Worm (Caenorhabditis elegans): ENCODE measurements around the gene col-93.

The col-93 gene

DNA sequence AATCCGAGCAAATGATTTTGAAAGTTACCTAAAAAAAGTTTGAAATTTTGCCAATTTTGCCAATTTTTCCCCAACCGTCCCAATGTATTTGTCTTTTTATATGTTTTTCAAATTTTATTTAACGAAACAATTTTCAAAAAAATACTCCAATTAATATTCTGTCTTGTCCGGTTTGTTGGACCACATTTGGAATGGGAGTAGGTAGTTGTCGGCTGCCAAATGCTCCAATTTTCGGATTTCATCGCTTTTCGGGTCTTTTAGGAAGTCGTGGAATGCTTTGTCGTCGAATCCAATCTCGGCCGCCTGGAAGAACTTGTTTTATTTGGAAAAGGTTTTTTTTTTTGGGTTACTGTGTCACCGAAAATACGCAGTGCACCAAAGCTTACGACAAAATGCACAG is 39.7 kb upstream of the col-93 start:
- TF ChIP-seq snpc-1.2 (GFP tag; IDR thresholded peaks at IDR 0.05) (no peak), aha-1 (tag) (peak; percentile 63), T26A8.4 (GFP tag; IDR thresholded peaks at IDR 0.05) (no peak), rbr-2 (tag; optimal IDR thresholded peaks at IDR 0.05) (no peak), unc-62 (GFP tag; optimal IDR thresholded peaks at IDR 0.05 in 1 of 2) (peak in 1 of 2 experiments; percentile 61), unc-62 (tag; optimal IDR thresholded peaks at IDR 0.05) (no peak)

DNA sequence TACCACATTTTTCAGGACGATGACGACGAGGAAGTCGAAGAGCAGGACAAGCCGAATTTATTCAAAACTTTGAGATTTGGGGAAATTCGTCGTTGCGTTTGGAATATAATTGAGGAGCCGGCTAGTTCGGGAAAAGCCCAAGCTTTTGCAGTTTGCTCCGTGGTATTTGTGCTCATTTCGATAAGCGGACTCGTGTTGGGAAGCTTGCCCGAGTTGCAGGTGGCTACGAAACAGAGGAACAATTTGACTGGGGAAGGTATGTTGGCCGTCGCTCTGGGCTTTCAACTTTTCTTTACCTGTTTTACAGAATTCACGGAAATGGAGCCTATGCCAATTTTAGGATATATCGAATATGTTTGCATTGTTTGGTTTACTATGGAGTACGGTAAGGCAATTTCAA is 36.9 kb upstream of the col-93 start:
- no peak for TF ChIP-seq hlh-30 (tag; optimal IDR thresholded peaks at IDR 0.05; ENCODE audit: insufficient read depth)
- no peak for TF ChIP-seq dpl-1 (GFP tag; optimal IDR thresholded peaks at IDR 0.05)
- peak; percentile 51 for TF ChIP-seq aha-1 (tag)

DNA sequence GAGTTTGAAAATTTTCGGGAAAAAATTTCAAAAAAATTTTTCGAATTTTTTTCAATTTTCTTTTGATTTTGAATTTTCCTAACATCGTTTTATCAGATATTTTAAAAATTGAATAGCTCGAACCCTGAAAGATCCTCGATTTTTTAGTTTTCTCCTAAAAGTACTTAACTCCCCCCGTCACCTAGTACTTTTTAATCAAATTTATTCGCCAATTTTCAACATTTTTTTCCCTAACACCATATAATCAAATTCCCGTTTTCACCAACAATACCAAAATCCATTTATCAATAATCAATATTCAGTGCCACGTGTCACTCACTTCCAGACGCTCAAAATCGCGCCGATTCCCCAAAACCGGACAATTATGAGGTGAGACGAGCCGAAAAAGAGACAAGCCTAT is 26.9 kb upstream of the col-93 start, which contains the start of gene kvs-4:
Gene kvs-4 (plus strand): TSS at position 301 of the 400 bp plus-strand sequence.
- TF ChIP-seq egl-27 (tag; optimal IDR thresholded peaks at IDR 0.05) = no peak
- TF ChIP-seq attf-4 (tag; optimal IDR thresholded peaks at IDR 0.05) = no peak
- no peak for TF ChIP-seq mep-1 (tag; optimal IDR thresholded peaks at IDR 0.05)
- TF ChIP-seq skn-1 (tag; optimal IDR thresholded peaks at IDR 0.05) = no peak
- TF ChIP-seq dve-1 (tag; optimal IDR thresholded peaks at IDR 0.05; ENCODE audit: insufficient read depth) = no peak
- no peak for TF ChIP-seq set-16 (GFP tag; IDR thresholded peaks at IDR 0.05)
- TF ChIP-seq Y48G9A.11 (GFP tag; IDR thresholded peaks at IDR 0.05) = no peak
- no peak for TF ChIP-seq Y5F2A.4 (GFP tag; optimal IDR thresholded peaks at IDR 0.05)
- TF ChIP-seq duxl-1 (tag; optimal IDR thresholded peaks at IDR 0.05; ENCODE audit: poor library complexity) = no peak
- no peak for TF ChIP-seq ZK546.5 (tag; optimal IDR thresholded peaks at IDR 0.05)
- TF ChIP-seq zip-2 (tag; optimal IDR thresholded peaks at IDR 0.05) = no peak
- no peak for TF ChIP-seq lin-39 (tag; optimal IDR thresholded peaks at IDR 0.05)
- no peak for TF ChIP-seq spr-1 (tag; optimal IDR thresholded peaks at IDR 0.05)
- TF ChIP-seq hlh-11 (tag; optimal IDR thresholded peaks at IDR 0.05) = no peak
- no peak for TF ChIP-seq lin-29 (GFP tag; IDR thresholded peaks at IDR 0.05)

DNA sequence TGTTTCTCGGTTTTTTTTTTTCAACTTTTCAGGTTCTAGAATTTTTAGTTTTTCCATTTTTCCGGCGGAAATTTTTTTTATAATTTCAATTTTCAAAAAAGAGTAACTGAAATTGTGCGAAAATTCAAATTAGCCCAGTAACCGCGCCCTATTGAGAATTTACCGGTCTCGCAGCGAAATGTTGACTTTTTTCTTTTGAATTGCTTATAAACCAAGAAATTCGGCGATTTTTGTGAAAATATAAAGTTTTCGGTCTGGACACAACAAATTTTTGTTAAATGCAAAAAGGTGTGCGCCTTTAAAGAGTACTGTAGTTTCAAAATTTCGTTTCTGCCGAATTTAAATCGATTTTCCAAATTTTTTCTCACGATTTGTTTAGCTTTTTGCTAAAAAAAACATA is 25.2 kb upstream of the col-93 start:
- TF ChIP-seq lin-38 (GFP tag; IDR thresholded peaks at IDR 0.05) (peak; percentile 52), aha-1 (tag) (no peak), hif-1 (tag; optimal IDR thresholded peaks at IDR 0.05) (no peak)

DNA sequence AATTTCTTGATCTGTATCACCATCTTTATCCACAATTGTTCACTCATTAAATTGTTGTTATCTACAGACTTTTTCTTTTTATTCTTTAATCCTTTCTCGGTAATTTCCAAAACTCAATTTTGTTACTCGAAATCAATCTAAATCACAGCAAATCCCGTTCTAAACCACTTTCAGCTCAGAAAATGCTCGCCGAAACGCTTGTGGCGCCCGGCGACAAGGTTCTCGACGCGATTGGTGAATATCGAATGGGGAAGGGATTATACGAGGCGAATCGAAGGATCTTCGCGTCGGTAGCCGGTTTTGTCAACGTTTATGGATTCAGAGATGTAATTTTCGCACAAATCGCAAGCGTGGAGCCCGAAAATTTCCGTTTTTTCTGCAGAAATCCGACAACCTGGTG is 23.5 kb upstream of the col-93 start, which contains the start of gene exos-1:
Gene exos-1 (plus strand): TSS at position 175 of the 400 bp plus-strand sequence.
- TF ChIP-seq unc-62 (GFP tag; optimal IDR thresholded peaks at IDR 0.05 in 1 of 2) (peak in 1 of 2 experiments; percentile 45), unc-62 (tag; optimal IDR thresholded peaks at IDR 0.05) (no peak), nhr-48 (tag; optimal IDR thresholded peaks at IDR 0.05) (no peak), ctbp-1 (GFP tag; IDR thresholded peaks at IDR 0.05) (0 out of 2 replicates have a peak, but pooled peaks have one; percentile 39), lin-38 (GFP tag; IDR thresholded peaks at IDR 0.05) (peak; percentile 48)

DNA sequence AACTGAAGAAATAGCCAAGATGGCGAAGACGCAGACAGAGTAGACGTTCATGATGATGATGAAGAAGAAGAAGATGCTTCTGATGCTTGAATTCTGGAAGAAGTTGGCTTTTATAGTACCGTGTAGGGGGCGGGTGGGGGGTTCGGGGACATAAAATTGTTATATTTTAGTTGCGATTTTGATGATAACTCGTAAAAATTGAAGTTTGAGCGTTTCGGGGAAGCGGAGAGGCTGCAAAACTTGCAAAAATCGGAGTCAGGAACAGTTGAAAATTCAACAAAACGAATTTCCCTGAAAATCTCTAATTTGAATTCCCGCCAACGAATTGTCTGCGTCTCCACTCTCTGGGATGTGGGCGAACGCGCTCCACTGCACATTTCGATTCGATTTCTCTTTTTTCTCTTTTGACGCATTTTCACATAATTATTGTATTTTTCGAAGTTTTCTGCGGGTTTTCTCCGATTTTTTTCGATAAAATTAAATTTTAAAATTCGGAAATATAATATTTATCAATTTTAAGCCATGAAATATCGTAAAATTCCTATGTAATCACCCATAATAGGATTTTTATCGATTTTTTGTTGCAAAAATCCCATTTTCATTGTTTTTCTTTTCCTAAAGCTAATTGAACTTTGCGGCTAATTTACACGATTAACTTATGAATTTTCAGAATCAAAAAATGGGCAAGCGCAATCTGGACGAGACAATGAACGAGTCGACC is 22.3 kb upstream of the col-93 start, which contains the start of the genes fipr-17 and Y48A6B.3:
Gene fipr-17 (minus strand): TSS at position 51 of the 721 bp plus-strand sequence.
Gene Y48A6B.3 (plus strand): TSS at position 671 of the 721 bp plus-strand sequence.
- TF ChIP-seq ctbp-1 (GFP tag; IDR thresholded peaks at IDR 0.05) = no peak
- TF ChIP-seq hlh-30 (tag; optimal IDR thresholded peaks at IDR 0.05; ENCODE audit: insufficient read depth) = peak; percentile 59
- no peak for TF ChIP-seq F49E8.2 (tag; optimal IDR thresholded peaks at IDR 0.05; ENCODE audit: borderline replicate concordance)
- TF ChIP-seq Y5F2A.4 (GFP tag; optimal IDR thresholded peaks at IDR 0.05) = no peak
- no peak for TF ChIP-seq nhr-237 (tag; optimal IDR thresholded peaks at IDR 0.05)
- TF ChIP-seq dve-1 (tag; optimal IDR thresholded peaks at IDR 0.05; ENCODE audit: insufficient read depth) = peak; percentile 80
- no peak for TF ChIP-seq zag-1 (tag; optimal IDR thresholded peaks at IDR 0.05)
- no peak for TF ChIP-seq lin-1 (GFP tag; IDR thresholded peaks at IDR 0.05)
- peak; percentile 70 for TF ChIP-seq nhr-25 (tag; optimal IDR thresholded peaks at IDR 0.05; ENCODE audit: borderline replicate concordance, insufficient read depth)
- TF ChIP-seq spr-1 (tag; optimal IDR thresholded peaks at IDR 0.05) = no peak
- no peak for TF ChIP-seq fos-1 (tag; optimal IDR thresholded peaks at IDR 0.05)
- TF ChIP-seq hlh-11 (tag; optimal IDR thresholded peaks at IDR 0.05) = peak; percentile 51
- no peak for TF ChIP-seq daf-19 (GFP tag; conservative IDR thresholded peaks at IDR 0.05)
- peak; percentile 97 for TF ChIP-seq dpl-1 (GFP tag; optimal IDR thresholded peaks at IDR 0.05)
- TF ChIP-seq mxl-2 (GFP tag; conservative IDR thresholded peaks at IDR 0.05) = no peak
- TF ChIP-seq zfp-2 (tag; optimal IDR thresholded peaks at IDR 0.05) = no peak
- TF ChIP-seq mxl-3 (GFP tag; optimal IDR thresholded peaks at IDR 0.05) = no peak
- no peak for TF ChIP-seq lin-29 (GFP tag; IDR thresholded peaks at IDR 0.05)
- TF ChIP-seq zfp-3 (GFP tag; conservative IDR thresholded peaks at IDR 0.05) = no peak
- no peak for TF ChIP-seq lir-3 (tag; optimal IDR thresholded peaks at IDR 0.05)
- TF ChIP-seq spr-3 (GFP tag; optimal IDR thresholded peaks at IDR 0.05) = no peak
